Worm (Caenorhabditis elegans): Measurements from ENCODE around the gene unc-53.

Gene unc-53

ce11 chrII:11097154-11097887, 8.1 kb upstream of the unc-53 start, which contains the start of the genes rpl-36.A and nuo-1 (continued):
- peak; percentile 88 to 91 for TF ChIP-seq efl-1 (optimal IDR thresholded peaks at IDR 0.05)
- peak; percentile 82 to 98 for TF ChIP-seq efl-1 (GFP tag; optimal IDR thresholded peaks at IDR 0.05 in 1 of 2)
- TF ChIP-seq efl-3 (GFP tag; optimal IDR thresholded peaks at IDR 0.05): no peak

DNA sequence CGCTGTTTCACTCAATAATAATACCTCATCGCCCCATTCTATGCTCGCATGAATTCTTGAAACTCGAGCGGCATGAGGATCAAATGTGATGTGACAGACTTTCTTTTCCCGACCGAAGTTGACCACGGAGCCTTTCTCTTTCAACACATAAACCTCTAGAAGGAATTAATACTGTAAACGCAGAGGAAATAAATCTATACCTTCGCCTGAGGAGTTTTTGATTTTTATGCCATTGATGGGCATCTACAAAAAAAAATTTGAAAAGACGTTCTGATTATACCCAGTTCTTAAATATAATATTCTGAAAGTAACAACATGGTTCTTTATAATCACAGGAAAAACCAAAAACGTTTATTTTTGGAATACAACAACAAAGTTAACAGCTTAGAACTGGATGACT, 7.0 kb upstream of the unc-53 start, which contains the start of gene nbs-1:
TSS of gene nbs-1 (minus strand) at position 246 of the 400 bp plus-strand sequence.
- peak; percentile 12 for TF ChIP-seq nhr-90 (tag; optimal IDR thresholded peaks at IDR 0.05; ENCODE audit: poor library complexity)
- TF ChIP-seq nhr-76 (tag; optimal IDR thresholded peaks at IDR 0.05): no peak
- peak; percentile 7 for TF ChIP-seq nhr-77 (tag; optimal IDR thresholded peaks at IDR 0.05)
- peak; percentile 63 for TF ChIP-seq nhr-85 (tag)
- TF ChIP-seq efl-1 (optimal IDR thresholded peaks at IDR 0.05): peak in 1 of 2 experiments; percentile 6
- peak in 1 of 2 experiments; percentile 34 for TF ChIP-seq efl-1 (GFP tag; optimal IDR thresholded peaks at IDR 0.05 in 1 of 2)
- TF ChIP-seq nhr-47 (tag; optimal IDR thresholded peaks at IDR 0.05): peak; percentile 13
- no peak for TF ChIP-seq hlh-4 (tag; optimal IDR thresholded peaks at IDR 0.05)
- TF ChIP-seq lsy-2 (tag; optimal IDR thresholded peaks at IDR 0.05): peak in 1 of 2 experiments; percentile 41

DNA sequence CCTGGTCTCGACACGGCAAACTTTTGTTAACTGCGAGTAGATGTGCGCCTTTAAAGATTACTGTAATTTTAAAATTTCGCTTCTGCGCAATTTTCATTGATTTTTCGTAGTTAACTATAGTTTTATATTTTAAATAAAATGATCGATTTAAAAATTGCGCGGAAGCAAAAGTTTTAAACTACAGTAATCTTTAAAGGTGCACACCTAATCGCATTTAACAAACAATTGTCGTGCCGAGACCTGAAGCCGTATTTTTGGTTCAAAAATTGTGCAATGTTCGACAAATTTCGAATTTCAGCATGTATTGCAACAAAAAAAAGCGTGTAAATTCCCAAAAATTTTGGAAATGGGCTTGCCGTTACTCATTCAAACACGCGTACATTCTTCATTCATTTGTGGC, 5.2 kb upstream of the unc-53 start:
- TF ChIP-seq nhr-11 (tag; optimal IDR thresholded peaks at IDR 0.05) (no peak), ceh-63 (GFP tag; optimal IDR thresholded peaks at IDR 0.05) (no peak), dsc-1 (tag; optimal IDR thresholded peaks at IDR 0.05) (no peak), irx-1 (tag; optimal IDR thresholded peaks at IDR 0.05) (no peak), lin-35 (GFP tag; optimal IDR thresholded peaks at IDR 0.05) (no peak), unc-98 (GFP tag; IDR thresholded peaks at IDR 0.05) (no peak), ceh-90 (tag; optimal IDR thresholded peaks at IDR 0.05) (no peak), fos-1 (tag; optimal IDR thresholded peaks at IDR 0.05) (no peak), vab-15 (tag; optimal IDR thresholded peaks at IDR 0.05) (no peak), isw-1 (GFP tag; IDR thresholded peaks at IDR 0.05) (no peak), xbp-1 (tag; optimal IDR thresholded peaks at IDR 0.05) (no peak), C16A3.4 (tag; optimal IDR thresholded peaks at IDR 0.05) (no peak), alr-1 (tag; optimal IDR thresholded peaks at IDR 0.05; ENCODE audit: borderline replicate concordance) (no peak), aly-2 (tag; optimal IDR thresholded peaks at IDR 0.05) (no peak)

DNA sequence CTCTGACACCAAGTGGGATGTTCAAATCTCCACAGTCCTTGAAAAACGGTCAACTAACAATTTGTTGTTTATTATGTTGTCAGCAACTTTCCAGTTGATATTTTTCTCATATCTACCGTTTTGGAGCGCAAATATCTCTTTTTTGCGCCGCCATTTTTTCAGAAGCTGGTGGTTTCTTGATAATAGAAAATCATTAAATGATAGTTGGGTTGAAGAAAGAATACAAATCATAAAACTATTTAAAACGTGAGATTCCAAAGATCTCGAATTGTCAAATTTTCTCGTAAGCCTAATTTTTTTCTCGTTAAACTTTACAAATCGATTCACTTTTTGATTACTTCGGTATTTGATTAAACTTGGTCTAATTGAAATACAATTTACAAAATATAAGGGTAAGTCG, 3.2 kb upstream of the unc-53 start, which contains the start of gene rpl-42:
TSS of gene rpl-42 (plus strand) at position 301 of the 400 bp plus-strand sequence.
- TF ChIP-seq alr-1 (tag; optimal IDR thresholded peaks at IDR 0.05; ENCODE audit: borderline replicate concordance) (no peak), pax-3 (tag; optimal IDR thresholded peaks at IDR 0.05) (no peak), ets-5 (GFP tag; IDR thresholded peaks at IDR 0.05) (no peak), unc-86 (tag; optimal IDR thresholded peaks at IDR 0.05) (no peak), rnt-1 (tag; optimal IDR thresholded peaks at IDR 0.05) (no peak), zag-1 (tag; optimal IDR thresholded peaks at IDR 0.05) (no peak), nhr-71 (tag; optimal IDR thresholded peaks at IDR 0.05) (no peak), ceh-8 (GFP tag; optimal IDR thresholded peaks at IDR 0.05) (no peak), ces-1 (GFP tag; optimal IDR thresholded peaks at IDR 0.05) (no peak), nhr-20 (tag; optimal IDR thresholded peaks at IDR 0.05) (no peak), nhr-12 (tag; optimal IDR thresholded peaks at IDR 0.05) (no peak), hlh-17 (GFP tag; optimal IDR thresholded peaks at IDR 0.05; ENCODE audit: borderline replicate concordance) (no peak), mep-1 (tag; optimal IDR thresholded peaks at IDR 0.05) (no peak), jun-1 (tag; optimal IDR thresholded peaks at IDR 0.05) (no peak), ceh-88 (GFP tag; IDR thresholded peaks at IDR 0.05) (no peak)
